Fruit fly (Drosophila melanogaster) whole organism, embryonic: ENCODE results near the gene Aef1.

Experiments
- Adf1 ChIP-seq: fragments of 200-800 bp; sonication (Bioruptor generic); IDR thresholded peaks from 2 replicates; pipeline ENCODE4 v1.3.6; 2022; ENCODE audit warnings: missing biosample characterization, missing genetic modification characterization
- CG10543 ChIP-seq: fragments of 200-800 bp; sonication (Bioruptor generic); optimal IDR thresholded peaks from 3 replicates; lab custom pipeline; 2017; ENCODE audit warnings: missing biosample characterization, mild to moderate bottlenecking, missing genetic modification characterization, moderate library complexity
- CG10654 ChIP-seq: fragments of 200-800 bp; sonication (Bioruptor generic); optimal IDR thresholded peaks from 2 replicates; lab custom pipeline; 2016; ENCODE audit warnings: missing biosample characterization, missing genetic modification characterization
- CG12744 ChIP-seq: fragments of 200-800 bp; sonication (Bioruptor generic); optimal IDR thresholded peaks from 2 replicates; lab custom pipeline; 2016; ENCODE audit warnings: missing biosample characterization, missing genetic modification characterization
- CG15514 ChIP-seq: fragments of 200-800 bp; sonication (Bioruptor generic); optimal IDR thresholded peaks from 3 replicates; lab custom pipeline; 2017; ENCODE audit warnings: missing biosample characterization, missing genetic modification characterization, mild to moderate bottlenecking, moderate library complexity, missing genetic modification reagents
- CG17912 ChIP-seq: fragments of 200-800 bp; sonication (Bioruptor generic); optimal IDR thresholded peaks from 2 replicates; lab custom pipeline; 2018; ENCODE audit warnings: missing biosample characterization, mild to moderate bottlenecking, missing genetic modification characterization
- CG18619 ChIP-seq: fragments of 200-800 bp; sonication (Bioruptor generic); optimal IDR thresholded peaks from 3 replicates; lab custom pipeline; 2017; ENCODE audit warnings: missing biosample characterization, mild to moderate bottlenecking, missing genetic modification characterization
- CG2678 ChIP-seq: fragments of 200-800 bp; sonication (Bioruptor generic); optimal IDR thresholded peaks from 3 replicates; lab custom pipeline; 2019; ENCODE audit warnings: missing biosample characterization, mild to moderate bottlenecking, missing genetic modification characterization, moderate library complexity
- CG2712 ChIP-seq: fragments of 200-800 bp; optimal IDR thresholded peaks from 3 replicates; lab custom pipeline; 2019; ENCODE audit warnings: missing biosample characterization, mild to moderate bottlenecking, missing genetic modification characterization, moderate library complexity
- CG30431 ChIP-seq: fragments of 200-800 bp; sonication (Bioruptor generic); optimal IDR thresholded peaks from 2 replicates; lab custom pipeline; 2017; ENCODE audit warnings: missing biosample characterization, missing genetic modification characterization
- CG3838 ChIP-seq: fragments of 200-800 bp; sonication (Bioruptor generic); optimal IDR thresholded peaks from 3 replicates; lab custom pipeline; 2016; ENCODE audit warnings: missing biosample characterization, missing genetic modification characterization
- CG4328 ChIP-seq: fragments of 200-800 bp; sonication (Bioruptor generic); optimal IDR thresholded peaks from 3 replicates; lab custom pipeline; 2017; ENCODE audit warnings: missing biosample characterization, missing genetic modification reagents, missing genetic modification characterization
- CG4404 ChIP-seq: fragments of 200-800 bp; sonication (Bioruptor generic); IDR thresholded peaks from 2 replicates; pipeline ENCODE4 v1.3.6; 2022; ENCODE audit warnings: missing biosample characterization, missing genetic modification characterization
- CG5245 ChIP-seq: fragments of 200-800 bp; sonication (Bioruptor generic); optimal IDR thresholded peaks from 3 replicates; lab custom pipeline; 2016; ENCODE audit warnings: missing biosample characterization, missing genetic modification characterization
- CG6254 ChIP-seq: fragments of 200-800 bp; sonication (Bioruptor generic); optimal IDR thresholded peaks from 3 replicates; lab custom pipeline; 2017; ENCODE audit warnings: mild to moderate bottlenecking, missing biosample characterization, missing genetic modification reagents, missing genetic modification characterization
- CG7556 ChIP-seq: fragments of 200-800 bp; sonication (Bioruptor generic); optimal IDR thresholded peaks from 2 replicates; lab custom pipeline; 2017; ENCODE audit warnings: missing biosample characterization, mild to moderate bottlenecking, missing genetic modification characterization
- CG8089 ChIP-seq: fragments of 200-800 bp; sonication (Bioruptor generic); optimal IDR thresholded peaks from 3 replicates; lab custom pipeline; 2016; ENCODE audit warnings: missing biosample characterization, missing genetic modification characterization
- CG8388 ChIP-seq: fragments of 200-800 bp; sonication (Bioruptor generic); optimal IDR thresholded peaks from 2 replicates; lab custom pipeline; 2019; ENCODE audit warnings: missing biosample characterization, mild to moderate bottlenecking, missing genetic modification characterization, moderate library complexity
- CG8944 ChIP-seq: fragments of 200-800 bp; sonication (Bioruptor generic); optimal IDR thresholded peaks from 3 replicates; lab custom pipeline; 2016; ENCODE audit warnings: missing biosample characterization, missing genetic modification characterization
- CoRest ChIP-seq: fragments of 200-800 bp; sonication (Bioruptor generic); optimal IDR thresholded peaks from 3 replicates; lab custom pipeline; 2018; ENCODE audit warnings: missing biosample characterization, mild to moderate bottlenecking, missing genetic modification characterization, moderate library complexity
- D ChIP-seq, 2 experiments: fragments of 200-800 bp in 1 of 2; fragments of >200 bp in 1 of 2; sonication (Bioruptor generic) in 1 of 2; optimal IDR thresholded peaks; 2 replicates in 1 of 2; 3 replicates in 1 of 2; lab custom pipeline; 2017; ENCODE audit warnings: mild to moderate bottlenecking in 1 of 2, missing biosample characterization in 1 of 2, missing genetic modification characterization in 1 of 2, missing genetic modification reagents in 1 of 2
- E2f1 ChIP-seq: fragments of 200-800 bp; sonication (Bioruptor generic); IDR thresholded peaks from 2 replicates; pipeline ENCODE4 v1.3.6; 2022; ENCODE audit warnings: missing biosample characterization, missing genetic modification characterization
- Fer3 ChIP-seq: fragments of 200-800 bp; sonication (Bioruptor generic); optimal IDR thresholded peaks from 2 replicates; lab custom pipeline; 2018; ENCODE audit warnings: missing biosample characterization, mild to moderate bottlenecking, missing genetic modification characterization, moderate library complexity
- Gsc ChIP-seq: fragments of 200-800 bp; sonication (Bioruptor generic); IDR thresholded peaks from 2 replicates; pipeline ENCODE4 v1.3.6; 2022; ENCODE audit warnings: missing biosample characterization, missing genetic modification characterization
- Hr78 ChIP-seq, 2 experiments: fragments of 200-800 bp in 1 of 2; fragments of >200 bp in 1 of 2; sonication (Bioruptor generic) in 1 of 2; optimal IDR thresholded peaks; 2 replicates each; lab custom pipeline; 2017 to 2019; ENCODE audit warnings: missing biosample characterization in 2 of 2, missing genetic modification characterization in 2 of 2, mild to moderate bottlenecking in 1 of 2, moderate library complexity in 1 of 2
- Scr ChIP-seq: fragments of 200-800 bp; sonication (Bioruptor generic); IDR thresholded peaks from 2 replicates; pipeline ENCODE4 v1.3.6; 2022; ENCODE audit warnings: missing biosample characterization, missing genetic modification characterization; ENCODE audit not compliant: partially characterized antibody
- chif ChIP-seq, 2 experiments: fragments of 200-800 bp; sonication (Bioruptor generic); optimal IDR thresholded peaks; 3 replicates each; lab custom pipeline; 2016; ENCODE audit warnings: missing biosample characterization in 2 of 2, missing genetic modification characterization in 2 of 2
- cwo ChIP-seq: fragments of 200-800 bp; sonication (Bioruptor generic); optimal IDR thresholded peaks from 3 replicates; lab custom pipeline; 2017; ENCODE audit warnings: missing biosample characterization, missing genetic modification characterization, mild to moderate bottlenecking, moderate library complexity, missing genetic modification reagents
- eve ChIP-seq, 2 experiments: fragments of >200 bp; optimal IDR thresholded peaks; 2 replicates each; lab custom pipeline; 2017; ENCODE audit warnings: missing biosample characterization in 2 of 2, missing genetic modification characterization in 2 of 2
- gce ChIP-seq: fragments of 200-800 bp; sonication (Bioruptor generic); IDR thresholded peaks from 3 replicates; pipeline ENCODE4 v1.3.6; 2022; ENCODE audit warnings: missing biosample characterization, missing genetic modification characterization
- gsb ChIP-seq: fragments of 200-800 bp; sonication (Bioruptor generic); IDR thresholded peaks from 2 replicates; pipeline ENCODE4 v1.3.6; 2022; ENCODE audit warnings: missing biosample characterization, missing genetic modification characterization
- hkb ChIP-seq, 2 experiments: fragments of 200-800 bp in 1 of 2; fragments of >200 bp in 1 of 2; sonication (Bioruptor generic) in 1 of 2; IDR thresholded peaks in 1 of 2; optimal IDR thresholded peaks in 1 of 2; 2 replicates each; pipeline versions ENCODE4 v1.3.6 to Lab custom; 2017 to 2022; ENCODE audit warnings: missing biosample characterization in 1 of 2, missing genetic modification characterization in 1 of 2
- insv ChIP-seq, 2 experiments: fragments of 200-800 bp; sonication (Bioruptor generic); optimal IDR thresholded peaks; 3 replicates each; lab custom pipeline; 2016 to 2018; ENCODE audit warnings: missing biosample characterization in 2 of 2, missing genetic modification characterization in 2 of 2
- inv ChIP-seq: fragments of 200-800 bp; sonication (Bioruptor generic); IDR thresholded peaks from 2 replicates; pipeline ENCODE4 v1.3.6; 2022; ENCODE audit warnings: missing biosample characterization, missing genetic modification characterization; ENCODE audit not compliant: partially characterized antibody
- ken ChIP-seq: fragments of 200-800 bp; sonication (Bioruptor generic); IDR thresholded peaks from 3 replicates; pipeline ENCODE4 v1.3.6; 2022; ENCODE audit warnings: missing biosample characterization, missing genetic modification characterization
- klu ChIP-seq: fragments of 200-800 bp; sonication (Bioruptor generic); IDR thresholded peaks from 2 replicates; pipeline ENCODE4 v1.3.6; 2022; ENCODE audit warnings: missing biosample characterization, missing genetic modification characterization
- mirr ChIP-seq: fragments of 200-800 bp; sonication (Bioruptor generic); optimal IDR thresholded peaks from 3 replicates; lab custom pipeline; 2018; ENCODE audit warnings: missing biosample characterization, mild to moderate bottlenecking, missing genetic modification characterization
- nmo ChIP-seq: fragments of 200-800 bp; sonication (Bioruptor generic); optimal IDR thresholded peaks from 2 replicates; lab custom pipeline; 2018; ENCODE audit warnings: missing biosample characterization, mild to moderate bottlenecking, missing genetic modification characterization, moderate library complexity
- otp ChIP-seq: fragments of 200-800 bp; sonication (Bioruptor generic); IDR thresholded peaks from 3 replicates; pipeline ENCODE4, ENCODE4 v1.3.6; 2022; ENCODE audit warnings: missing biosample characterization, missing genetic modification characterization
- p53 ChIP-seq: fragments of 200-800 bp; sonication (Bioruptor generic); optimal IDR thresholded peaks from 2 replicates; lab custom pipeline; 2016; ENCODE audit warnings: missing biosample characterization, missing genetic modification characterization
- pho ChIP-seq: fragments of 200-800 bp; sonication (Bioruptor generic); optimal IDR thresholded peaks from 2 replicates; lab custom pipeline; 2016; ENCODE audit warnings: missing biosample characterization, missing genetic modification characterization
- schlank ChIP-seq: fragments of 200-800 bp; sonication (Bioruptor generic); optimal IDR thresholded peaks from 2 replicates; lab custom pipeline; 2018; ENCODE audit warnings: missing biosample characterization, mild to moderate bottlenecking, missing genetic modification characterization
- sens-2 ChIP-seq: fragments of 200-800 bp; sonication (Bioruptor generic); IDR thresholded peaks from 2 replicates; pipeline ENCODE4 v1.3.6; 2022; ENCODE audit warnings: missing biosample characterization, missing genetic modification characterization
- seq ChIP-seq: fragments of 200-800 bp; sonication (Bioruptor generic); IDR thresholded peaks from 2 replicates; pipeline ENCODE4 v1.3.6; 2022; ENCODE audit warnings: missing biosample characterization, missing genetic modification characterization
- shn ChIP-seq: fragments of 200-800 bp; sonication (Bioruptor generic); optimal IDR thresholded peaks from 3 replicates; lab custom pipeline; 2016; ENCODE audit warnings: missing biosample characterization, missing genetic modification characterization
- sob ChIP-seq: fragments of 200-800 bp; sonication (Bioruptor generic); IDR thresholded peaks from 2 replicates; pipeline ENCODE4 v1.3.6; 2022; ENCODE audit warnings: missing biosample characterization, missing genetic modification characterization
- twi ChIP-seq: fragments of 200-800 bp; optimal IDR thresholded peaks from 2 replicates; lab custom pipeline; 2019; ENCODE audit warnings: missing biosample characterization, mild to moderate bottlenecking, missing genetic modification characterization, moderate library complexity
- zfh2 ChIP-seq: fragments of 200-800 bp; sonication (Bioruptor generic); optimal IDR thresholded peaks from 2 replicates; lab custom pipeline; 2016; ENCODE audit warnings: missing biosample characterization, missing genetic modification characterization

The Aef1 gene

dm6 chr3L:21417884-21418536, 15.2 kb upstream of the Aef1 start (continued):
- peak; percentile 22 for TF ChIP-seq CG6254 (GFP tag; lab: Kevin White, UChicago)
- no peak for TF ChIP-seq mirr (GFP tag; lab: Kevin White, UChicago)
- no peak for TF ChIP-seq CG5245 (GFP tag; lab: Kevin White, UChicago)
- peak; percentile 20 for TF ChIP-seq CG15514 (GFP tag; lab: Kevin White, UChicago)
- TF ChIP-seq CG10543 (GFP tag; lab: Kevin White, UChicago): peak; percentile 63
- no peak for TF ChIP-seq CG3838 (GFP tag; lab: Kevin White, UChicago)
- no peak for TF ChIP-seq chif (GFP tag; optimal IDR thresholded peaks at IDR 0.05; lab: Kevin White, UChicago)
- TF ChIP-seq nmo: peak; percentile 65
- no peak for TF ChIP-seq zfh2 (GFP tag; lab: Kevin White, UChicago)
- TF ChIP-seq schlank (tag; lab: Kevin White, UChicago): no peak
- peak; percentile 53 for TF ChIP-seq CG8388 (GFP tag; lab: Kevin White, UChicago)
- TF ChIP-seq CG17912: no peak
- peak; percentile 82 for TF ChIP-seq CG2678 (tag; lab: Kevin White, UChicago)
- TF ChIP-seq CG4328 (GFP tag; lab: Kevin White, UChicago): no peak
- no peak for TF ChIP-seq CG8089 (GFP tag; lab: Kevin White, UChicago)
- no peak for TF ChIP-seq pho (GFP tag; lab: Kevin White, UChicago)
- no peak for TF ChIP-seq CG4404 (GFP tag; lab: Robert Waterston, UW)
- TF ChIP-seq cwo: peak; percentile 67
- TF ChIP-seq klu (GFP tag; lab: Robert Waterston, UW): 0 out of 2 replicates have a peak, but pooled peaks have one; percentile 28
- no peak for TF ChIP-seq Scr
- peak; percentile 75 for TF ChIP-seq CoRest (tag; lab: Kevin White, UChicago)
- no peak for TF ChIP-seq insv (GFP tag; optimal IDR thresholded peaks at IDR 0.05; lab: Kevin White, UChicago)
- TF ChIP-seq CG12744 (GFP tag; lab: Kevin White, UChicago): no peak
- peak; percentile 8; the same call in 1 of the 2 replicates for TF ChIP-seq Adf1 (GFP tag; lab: Robert Waterston, UW)
- peak; percentile 23 for TF ChIP-seq CG10654 (GFP tag; lab: Kevin White, UChicago)
- TF ChIP-seq E2f1 (GFP tag; lab: Robert Waterston, UW): no peak
- TF ChIP-seq Fer3: peak; percentile 40
- TF ChIP-seq sob: 0 out of 2 replicates have a peak, but pooled peaks have one; percentile 44
- no peak for TF ChIP-seq shn
- TF ChIP-seq hkb (optimal IDR thresholded peaks at IDR 0.05; lab: Kevin White, UChicago): no peak
- peak; percentile 39 for TF ChIP-seq hkb (GFP tag; IDR thresholded peaks at IDR 0.05; lab: Robert Waterston, UW)
- TF ChIP-seq CG2712: peak; percentile 78
- no peak for TF ChIP-seq twi
- no peak for TF ChIP-seq CG30431 (GFP tag; lab: Kevin White, UChicago)
- TF ChIP-seq p53 (GFP tag; lab: Kevin White, UChicago): no peak
- no peak for TF ChIP-seq CG8944 (GFP tag; lab: Kevin White, UChicago)
- TF ChIP-seq eve (GFP tag; optimal IDR thresholded peaks at IDR 0.05; lab: Kevin White, UChicago): no peak
- 0 out of 3 replicates have a peak, but pooled peaks have one; percentile 34 for TF ChIP-seq ken (GFP tag; lab: Robert Waterston, UW)
- TF ChIP-seq gsb: 0 out of 2 replicates have a peak, but pooled peaks have one; percentile 21
- TF ChIP-seq D (optimal IDR thresholded peaks at IDR 0.05; lab: Kevin White, UChicago): no peak
- peak; percentile 43 for TF ChIP-seq D (GFP tag; optimal IDR thresholded peaks at IDR 0.05; lab: Kevin White, UChicago)
- TF ChIP-seq Hr78 (GFP tag; optimal IDR thresholded peaks at IDR 0.05; lab: Kevin White, UChicago): no peak
- peak; percentile 32; the same call in 1 of the 2 replicates for TF ChIP-seq seq (GFP tag; lab: Robert Waterston, UW)
- no peak for TF ChIP-seq inv (GFP tag; lab: Robert Waterston, UW)
- TF ChIP-seq CG18619 (GFP tag; lab: Kevin White, UChicago): peak; percentile 61
- no peak for TF ChIP-seq gce (GFP tag; lab: Robert Waterston, UW)
- TF ChIP-seq Gsc (GFP tag; lab: Robert Waterston, UW): no peak
- TF ChIP-seq sens-2: no peak
- TF ChIP-seq CG7556 (GFP tag; lab: Kevin White, UChicago): peak; percentile 71
- no peak for TF ChIP-seq otp (GFP tag; lab: Robert Waterston, UW)
